Fruit fly (Drosophila melanogaster) whole organism, embryonic: ENCODE measurements around the gene Dhdds.
A peak's percentile ranks its signal among the peaks of the same experiment; 100 is the strongest.

Source experiments
- Asciz ChIP-seq: fragments of 200-800 bp; sonication (Bioruptor generic); optimal IDR thresholded peaks from 2 replicates; lab custom pipeline; 2017; ENCODE audit warnings: missing biosample characterization, mild to moderate bottlenecking, missing genetic modification characterization, missing genetic modification reagents
- Blimp-1 ChIP-seq: fragments of 200-800 bp; sonication (Bioruptor generic); optimal IDR thresholded peaks from 3 replicates; lab custom pipeline; 2018; ENCODE audit warnings: missing biosample characterization, missing genetic modification characterization, mild to moderate bottlenecking, moderate library complexity, missing genetic modification reagents
- CG10543 ChIP-seq: fragments of 200-800 bp; sonication (Bioruptor generic); optimal IDR thresholded peaks from 3 replicates; lab custom pipeline; 2017; ENCODE audit warnings: missing biosample characterization, mild to moderate bottlenecking, missing genetic modification characterization, moderate library complexity
- CG11504 ChIP-seq: fragments of 200-800 bp; sonication (Bioruptor generic); optimal IDR thresholded peaks from 3 replicates; lab custom pipeline; 2019; ENCODE audit warnings: missing biosample characterization, mild to moderate bottlenecking, missing genetic modification characterization, moderate library complexity
- CG12236 ChIP-seq: fragments of 200-800 bp; sonication (Bioruptor generic); optimal IDR thresholded peaks from 2 replicates; lab custom pipeline; 2016; ENCODE audit warnings: missing biosample characterization, missing genetic modification characterization
- CG13775 ChIP-seq: fragments of 200-800 bp; sonication (Bioruptor generic); optimal IDR thresholded peaks from 3 replicates; lab custom pipeline; 2017; ENCODE audit warnings: missing biosample characterization, mild to moderate bottlenecking, missing genetic modification characterization
- CG13894 ChIP-seq: fragments of 200-800 bp; sonication (Bioruptor generic); optimal IDR thresholded peaks from 3 replicates; lab custom pipeline; 2018; ENCODE audit warnings: missing biosample characterization, mild to moderate bottlenecking, missing genetic modification characterization, moderate library complexity
- CG1603 ChIP-seq: fragments of 200-800 bp; sonication (Bioruptor generic); optimal IDR thresholded peaks from 2 replicates; lab custom pipeline; 2019; ENCODE audit warnings: missing biosample characterization, mild to moderate bottlenecking, missing genetic modification characterization, moderate library complexity
- CG17829 ChIP-seq: fragments of 200-800 bp; optimal IDR thresholded peaks from 2 replicates; lab custom pipeline; 2019; ENCODE audit warnings: missing biosample characterization, mild to moderate bottlenecking, missing genetic modification characterization, moderate library complexity
- CG2129 ChIP-seq: fragments of 200-800 bp; sonication (Bioruptor generic); IDR thresholded peaks from 2 replicates; pipeline ENCODE4 v1.3.6; 2022; ENCODE audit warnings: missing biosample characterization, missing genetic modification characterization; ENCODE audit not compliant: partially characterized antibody
- CG30403 ChIP-seq: fragments of 200-800 bp; sonication (Bioruptor generic); optimal IDR thresholded peaks from 3 replicates; lab custom pipeline; 2016; ENCODE audit warnings: missing biosample characterization, missing genetic modification characterization
- CG3726 ChIP-seq: fragments of 200-800 bp; sonication (Bioruptor generic); IDR thresholded peaks from 3 replicates; pipeline ENCODE4, ENCODE4 v1.3.6; 2022; ENCODE audit warnings: missing biosample characterization, missing genetic modification characterization
- CG5245 ChIP-seq: fragments of 200-800 bp; sonication (Bioruptor generic); optimal IDR thresholded peaks from 3 replicates; lab custom pipeline; 2016; ENCODE audit warnings: missing biosample characterization, missing genetic modification characterization
- CG6272 ChIP-seq: fragments of 200-800 bp; sonication (Bioruptor generic); IDR thresholded peaks from 2 replicates; pipeline ENCODE4 v1.3.6; 2022; ENCODE audit warnings: missing biosample characterization, missing genetic modification characterization
- CG7786 ChIP-seq: fragments of 200-800 bp; sonication (Bioruptor generic); optimal IDR thresholded peaks from 2 replicates; lab custom pipeline; 2016; ENCODE audit warnings: missing biosample characterization, missing genetic modification characterization
- CG7839 ChIP-seq: fragments of 200-800 bp; sonication (Bioruptor generic); optimal IDR thresholded peaks from 3 replicates; lab custom pipeline; 2018; ENCODE audit warnings: missing biosample characterization, mild to moderate bottlenecking, missing genetic modification characterization, moderate library complexity
- CG8359 ChIP-seq: fragments of 200-800 bp; sonication (Bioruptor generic); optimal IDR thresholded peaks from 2 replicates; lab custom pipeline; 2017; ENCODE audit warnings: missing biosample characterization, mild to moderate bottlenecking, missing genetic modification characterization, borderline replicate concordance
- Camta ChIP-seq: fragments of 200-800 bp; sonication (Bioruptor generic); optimal IDR thresholded peaks from 2 replicates; lab custom pipeline; 2016; ENCODE audit warnings: missing biosample characterization, missing genetic modification characterization
- D19A ChIP-seq: fragments of 200-800 bp; optimal IDR thresholded peaks from 3 replicates; lab custom pipeline; 2019; ENCODE audit warnings: missing biosample characterization, mild to moderate bottlenecking, missing genetic modification characterization, moderate library complexity
- Dad ChIP-seq: fragments of 200-800 bp; sonication (Bioruptor generic); optimal IDR thresholded peaks from 3 replicates; lab custom pipeline; 2016; ENCODE audit warnings: missing biosample characterization, missing genetic modification characterization
- E2f1 ChIP-seq: fragments of 200-800 bp; sonication (Bioruptor generic); IDR thresholded peaks from 2 replicates; pipeline ENCODE4 v1.3.6; 2022; ENCODE audit warnings: missing biosample characterization, missing genetic modification characterization
- H2.0 ChIP-seq: fragments of 200-800 bp; sonication (Bioruptor generic); IDR thresholded peaks from 2 replicates; pipeline ENCODE4 v1.3.6; 2022; ENCODE audit warnings: missing biosample characterization, missing genetic modification characterization
- Mad ChIP-seq: fragments of 200-800 bp; sonication (Bioruptor generic); optimal IDR thresholded peaks from 2 replicates; lab custom pipeline; 2016; ENCODE audit warnings: missing biosample characterization, missing genetic modification characterization
- Ssrp ChIP-seq: fragments of 200-800 bp; sonication (Bioruptor generic); optimal IDR thresholded peaks from 2 replicates; lab custom pipeline; 2018; ENCODE audit warnings: missing biosample characterization, mild to moderate bottlenecking, missing genetic modification characterization, moderate library complexity
- YL-1 ChIP-seq: fragments of 200-800 bp; sonication (Bioruptor generic); optimal IDR thresholded peaks from 3 replicates; lab custom pipeline; 2017; ENCODE audit warnings: missing biosample characterization, mild to moderate bottlenecking, missing genetic modification characterization
- btn ChIP-seq: fragments of 200-800 bp; sonication (Bioruptor generic); optimal IDR thresholded peaks from 2 replicates; lab custom pipeline; 2016; ENCODE audit warnings: missing biosample characterization, missing genetic modification characterization
- crol ChIP-seq: fragments of 200-800 bp; sonication (Bioruptor generic); IDR thresholded peaks from 2 replicates; pipeline ENCODE4 v1.3.6; 2022; ENCODE audit warnings: missing biosample characterization, missing genetic modification characterization
- danr ChIP-seq: fragments of 200-800 bp; sonication (Bioruptor generic); IDR thresholded peaks from 2 replicates; pipeline ENCODE4 v1.3.6; 2022; ENCODE audit warnings: missing biosample characterization, missing genetic modification characterization
- dmrt11E ChIP-seq: fragments of 200-800 bp; sonication (Bioruptor generic); optimal IDR thresholded peaks from 3 replicates; lab custom pipeline; 2018; ENCODE audit warnings: missing biosample characterization, mild to moderate bottlenecking, missing genetic modification characterization, moderate library complexity
- dmrt99B ChIP-seq: fragments of 200-800 bp; sonication (Bioruptor generic); optimal IDR thresholded peaks from 2 replicates; lab custom pipeline; 2018; ENCODE audit warnings: missing biosample characterization, mild to moderate bottlenecking, missing genetic modification characterization, moderate library complexity
- fd96Cb ChIP-seq: fragments of 200-800 bp; sonication (Bioruptor generic); optimal IDR thresholded peaks from 2 replicates; lab custom pipeline; 2018; ENCODE audit warnings: missing biosample characterization, mild to moderate bottlenecking, missing genetic modification characterization, moderate library complexity
- gce ChIP-seq: fragments of 200-800 bp; sonication (Bioruptor generic); IDR thresholded peaks from 3 replicates; pipeline ENCODE4 v1.3.6; 2022; ENCODE audit warnings: missing biosample characterization, missing genetic modification characterization
- ham ChIP-seq: fragments of 200-800 bp; sonication (Bioruptor generic); IDR thresholded peaks from 2 replicates; pipeline ENCODE4 v1.3.6; 2022; ENCODE audit warnings: missing biosample characterization, missing genetic modification characterization
- kni ChIP-seq: fragments of 200-800 bp; sonication (Bioruptor generic); optimal IDR thresholded peaks from 3 replicates; lab custom pipeline; 2017; ENCODE audit warnings: mild to moderate bottlenecking, missing biosample characterization, missing genetic modification reagents, missing genetic modification characterization
- mld ChIP-seq: fragments of 200-800 bp; sonication (Bioruptor generic); IDR thresholded peaks from 3 replicates; pipeline ENCODE4 v1.3.6; 2022; ENCODE audit warnings: missing biosample characterization, missing genetic modification characterization; ENCODE audit not compliant: partially characterized antibody
- nmo ChIP-seq: fragments of 200-800 bp; sonication (Bioruptor generic); optimal IDR thresholded peaks from 2 replicates; lab custom pipeline; 2018; ENCODE audit warnings: missing biosample characterization, mild to moderate bottlenecking, missing genetic modification characterization, moderate library complexity
- nom ChIP-seq: fragments of 200-800 bp; sonication (Bioruptor generic); optimal IDR thresholded peaks from 2 replicates; lab custom pipeline; 2017; ENCODE audit warnings: missing biosample characterization, missing genetic modification characterization, mild to moderate bottlenecking, moderate library complexity, missing genetic modification reagents
- p53 ChIP-seq: fragments of 200-800 bp; sonication (Bioruptor generic); optimal IDR thresholded peaks from 2 replicates; lab custom pipeline; 2016; ENCODE audit warnings: missing biosample characterization, missing genetic modification characterization
- phol ChIP-seq: fragments of 200-800 bp; sonication (Bioruptor generic); optimal IDR thresholded peaks from 3 replicates; lab custom pipeline; 2018; ENCODE audit warnings: missing biosample characterization, mild to moderate bottlenecking, missing genetic modification characterization, moderate library complexity
- prd ChIP-seq, 3 experiments: fragments of >200 bp in 2 of 3; fragments of 200-800 bp in 1 of 3; sonication (Bioruptor generic) in 1 of 3; optimal IDR thresholded peaks in 2 of 3; IDR thresholded peaks in 1 of 3; 2 replicates in 2 of 3; 3 replicates in 1 of 3; pipeline versions ENCODE4 v1.3.6 to Lab custom; 2017 to 2022; ENCODE audit warnings: missing biosample characterization in 1 of 3, missing genetic modification characterization in 1 of 3
- stc ChIP-seq: fragments of 200-800 bp; sonication (Bioruptor generic); IDR thresholded peaks from 2 replicates; pipeline ENCODE4 v1.3.6; 2022; ENCODE audit warnings: missing biosample characterization, missing genetic modification characterization
- unpg ChIP-seq: fragments of 200-800 bp; sonication (Bioruptor generic); optimal IDR thresholded peaks from 3 replicates; lab custom pipeline; 2018; ENCODE audit warnings: missing biosample characterization, mild to moderate bottlenecking, missing genetic modification characterization, moderate library complexity
- vvl ChIP-seq: fragments of 200-800 bp; sonication (Bioruptor generic); IDR thresholded peaks from 2 replicates; pipeline ENCODE4 v1.3.6; 2022; ENCODE audit warnings: missing biosample characterization, missing genetic modification characterization

Dhdds gene

dm6 chrX:7975516-7976257, 42.5 kb upstream of the Dhdds start (continued):
- peak; percentile 39 for TF ChIP-seq fd96Cb (tag; lab: Kevin White, UChicago)
- peak; percentile 55 for TF ChIP-seq CG1603 (tag; lab: Kevin White, UChicago)
- TF ChIP-seq nmo (GFP tag; lab: Kevin White, UChicago): peak; percentile 49
- TF ChIP-seq H2.0 (GFP tag; lab: Robert Waterston, UW): peak; percentile 20; the same call in 1 of the 2 replicates
- 0 out of 2 replicates have a peak, but pooled peaks have one; percentile 28 for TF ChIP-seq stc
- peak; percentile 28 for TF ChIP-seq D19A
- TF ChIP-seq unpg (GFP tag; lab: Kevin White, UChicago): peak; percentile 61
- no peak for TF ChIP-seq CG6272
- TF ChIP-seq prd (optimal IDR thresholded peaks at IDR 0.05; lab: Kevin White, UChicago): no peak
- peak; percentile 66; the same call in 2 of the 3 replicates for TF ChIP-seq prd (GFP tag; IDR thresholded peaks at IDR 0.05; lab: Robert Waterston, UW)
- TF ChIP-seq Asciz (GFP tag; lab: Kevin White, UChicago): peak; percentile 39
- peak; percentile 23 for TF ChIP-seq CG17829 (tag; lab: Kevin White, UChicago)
- TF ChIP-seq CG30403 (GFP tag; lab: Kevin White, UChicago): peak; percentile 43
- TF ChIP-seq phol (tag; lab: Kevin White, UChicago): peak; percentile 47
- TF ChIP-seq CG5245 (GFP tag; lab: Kevin White, UChicago): peak; percentile 14
- peak; percentile 39 for TF ChIP-seq Ssrp (tag; lab: Kevin White, UChicago)
- TF ChIP-seq dmrt11E (tag; lab: Kevin White, UChicago): peak; percentile 2
- TF ChIP-seq E2f1 (GFP tag; lab: Robert Waterston, UW): peak; percentile 25; the same call in 1 of the 2 replicates
- peak; percentile 56 for TF ChIP-seq dmrt99B (tag; lab: Kevin White, UChicago)
- peak; percentile 38 for TF ChIP-seq CG7839 (tag; lab: Kevin White, UChicago)

- TF ChIP-seq Mad (GFP tag; lab: Kevin White, UChicago) (no peak), H2.0 (GFP tag; lab: Robert Waterston, UW) (no peak), nom (GFP tag; lab: Kevin White, UChicago) (peak; percentile 86), Blimp-1 (GFP tag; lab: Kevin White, UChicago) (peak; percentile 69), ham (GFP tag; lab: Robert Waterston, UW) (no peak), crol (GFP tag; lab: Robert Waterston, UW) (peak; percentile 79), CG10543 (GFP tag; lab: Kevin White, UChicago) (no peak), vvl (GFP tag; lab: Robert Waterston, UW) (peak; percentile 16; the same call in 1 of the 2 replicates), CG12236 (GFP tag; lab: Kevin White, UChicago) (no peak), kni (GFP tag; lab: Kevin White, UChicago) (peak; percentile 53)
These were observed 40.3 kb upstream of the Dhdds start for dm6 chrX:7973325-7973954.

dm6 chrX:7972363-7972942, 39.3 kb upstream of the Dhdds start:
- TF ChIP-seq gce (GFP tag; lab: Robert Waterston, UW) (peak; percentile 87), CG11504 (tag; lab: Kevin White, UChicago) (peak; percentile 92), CG13775 (GFP tag; lab: Kevin White, UChicago) (peak; percentile 77), mld (no peak), CG13894 (peak; percentile 55), CG7786 (GFP tag; lab: Kevin White, UChicago) (peak; percentile 59), CG2129 (GFP tag; lab: Robert Waterston, UW) (no peak), CG8359 (GFP tag; lab: Kevin White, UChicago) (peak; percentile 78), Dad (peak; percentile 61), p53 (GFP tag; lab: Kevin White, UChicago) (no peak), CG3726 (peak; percentile 89), btn (GFP tag; lab: Kevin White, UChicago) (peak; percentile 37), dmrt11E (tag; lab: Kevin White, UChicago) (peak; percentile 91), danr (GFP tag; lab: Robert Waterston, UW) (peak; percentile 66), Camta (GFP tag; lab: Kevin White, UChicago) (peak; percentile 58), YL-1 (GFP tag; lab: Kevin White, UChicago) (peak; percentile 28)
